Worm (Caenorhabditis elegans) whole organism, L1 larva: ENCODE measurements around the gene btb-2.

Source experiments
- blmp-1 ChIP-seq: fragments of 150-350 bp; optimal IDR thresholded peaks from 2 replicates; lab custom pipeline; 2014; ENCODE audit warnings: missing biosample characterization, missing genetic modification characterization
- ceh-8 ChIP-seq: fragments of 200-800 bp; sonication (Bioruptor generic); optimal IDR thresholded peaks from 2 replicates; lab custom pipeline; 2018; ENCODE audit warnings: mild to moderate bottlenecking, missing genetic modification characterization, moderate library complexity, missing compliant biosample characterization
- ceh-82 ChIP-seq, 3 experiments: fragments of 150-350 bp in 1 of 3; sonication (generic microtip) in 2 of 3; optimal IDR thresholded peaks; 2 replicates each; lab custom pipeline; 2014 to 2017; ENCODE audit warnings: missing biosample characterization in 3 of 3, missing genetic modification characterization in 3 of 3
- ceh-88 ChIP-seq: fragments of 200-800 bp; sonication (Bioruptor generic); IDR thresholded peaks from 2 replicates; pipeline ENCODE4 v1.3.6; 2022; ENCODE audit warnings: missing genetic modification characterization, missing compliant biosample characterization
- efl-1 ChIP-seq, 4 experiments: fragments of 150-350 bp; optimal IDR thresholded peaks in 3 of 4; peaks in 1 of 4; 1 replicate in 1 of 4; 2 replicates in 3 of 4; lab custom pipeline; 2014; ENCODE audit warnings: missing biosample characterization in 2 of 4, missing genetic modification characterization in 2 of 4, missing genetic modification reagents in 2 of 4
- elt-3 ChIP-seq, 6 experiments: fragments of 150-350 bp in 1 of 6; sonication (generic microtip); optimal IDR thresholded peaks; 2 replicates each; lab custom pipeline; 2017 to 2018; ENCODE audit warnings: missing biosample characterization in 6 of 6, missing genetic modification characterization in 6 of 6, inconsistent platforms in 1 of 6
- fos-1 ChIP-seq: fragments of 150-350 bp; optimal IDR thresholded peaks from 2 replicates; lab custom pipeline; 2014; ENCODE audit warnings: missing biosample characterization, missing genetic modification characterization
- lin-14 ChIP-seq: fragments of 200-800 bp; sonication (Bioruptor generic); optimal IDR thresholded peaks from 2 replicates; lab custom pipeline; 2018; ENCODE audit warnings: mild to moderate bottlenecking, missing genetic modification characterization, moderate library complexity, missing compliant biosample characterization
- nhr-28 ChIP-seq: fragments of 150-350 bp; optimal IDR thresholded peaks from 2 replicates; lab custom pipeline; 2014; ENCODE audit warnings: missing biosample characterization, missing genetic modification characterization
- nhr-85 ChIP-seq: sonication (generic microtip); peaks from one replicate; lab custom pipeline; 2016; ENCODE audit warnings: missing genetic modification characterization, inconsistent platforms, missing compliant biosample characterization
- nhr-90 ChIP-seq: sonication (generic microtip); optimal IDR thresholded peaks from 2 replicates; lab custom pipeline; 2016; ENCODE audit warnings: mild to moderate bottlenecking, missing genetic modification characterization, missing compliant biosample characterization; ENCODE audit not compliant: poor library complexity
- sup-37 ChIP-seq: fragments of 200-800 bp; sonication (Bioruptor generic); optimal IDR thresholded peaks from 2 replicates; lab custom pipeline; 2018; ENCODE audit warnings: mild to moderate bottlenecking, missing genetic modification characterization, missing compliant biosample characterization
- unc-130 ChIP-seq: fragments of 150-350 bp; optimal IDR thresholded peaks from 2 replicates; lab custom pipeline; 2017; ENCODE audit warnings: missing biosample characterization, missing genetic modification characterization, inconsistent platforms
- unc-30 ChIP-seq: sonication (generic microtip); optimal IDR thresholded peaks from 2 replicates; lab custom pipeline; 2017; ENCODE audit warnings: missing biosample characterization, missing genetic modification characterization
- xbp-1 ChIP-seq: sonication (generic microtip); optimal IDR thresholded peaks from 2 replicates; lab custom pipeline; 2016; ENCODE audit warnings: missing genetic modification characterization, missing compliant biosample characterization

The btb-2 gene

ce11 chrII:6449656-6450055, 47.9 kb downstream of the btb-2 start, which contains the start of gene nhr-22:
Gene nhr-22 (minus strand): TSS chrII:6449792.
- no peak for TF ChIP-seq unc-30 (tag; lab: Kevin White, UChicago)
- peak; percentile 78 for TF ChIP-seq blmp-1 (tag; lab: Kevin White, UChicago)
- TF ChIP-seq ceh-88 (GFP tag; lab: Robert Waterston, UW) = no peak
- TF ChIP-seq sup-37 (GFP tag; lab: Kevin White, UChicago) = no peak
- no peak for TF ChIP-seq ceh-8 (GFP tag; lab: Kevin White, UChicago)
- no peak for TF ChIP-seq xbp-1 (tag; lab: Kevin White, UChicago)
- no peak for TF ChIP-seq unc-130
- TF ChIP-seq nhr-85 (tag; lab: Kevin White, UChicago) = peak; percentile 16
- TF ChIP-seq efl-1 (optimal IDR thresholded peaks at IDR 0.05; lab: Kevin White, UChicago) = no peak
- no peak for TF ChIP-seq efl-1 (GFP tag; optimal IDR thresholded peaks at IDR 0.05 in 1 of 2; lab: Kevin White, UChicago)
- peak in 1 of 6 experiments; percentile 12 for TF ChIP-seq elt-3 (tag; optimal IDR thresholded peaks at IDR 0.05; lab: Kevin White, UChicago)
- TF ChIP-seq nhr-28 (tag; lab: Kevin White, UChicago) = no peak
- TF ChIP-seq ceh-82 (tag; optimal IDR thresholded peaks at IDR 0.05; lab: Kevin White, UChicago) = no peak
- no peak for TF ChIP-seq nhr-90 (tag; lab: Kevin White, UChicago)
- TF ChIP-seq fos-1 (tag; lab: Kevin White, UChicago) = no peak
- TF ChIP-seq lin-14 = peak; percentile 29
